Fruit fly (Drosophila melanogaster) whole organism, embryonic: ENCODE measurements around the gene spz5.
A peak's percentile ranks its signal among the peaks of the same experiment; 100 is the strongest.

ENCODE experiments used
- ATbp ChIP-seq: fragments of 200-800 bp; sonication (Bioruptor generic); optimal IDR thresholded peaks from 2 replicates; lab custom pipeline; 2017; ENCODE audit warnings: missing biosample characterization, mild to moderate bottlenecking, missing genetic modification characterization, missing genetic modification reagents
- Asciz ChIP-seq: fragments of 200-800 bp; sonication (Bioruptor generic); optimal IDR thresholded peaks from 2 replicates; lab custom pipeline; 2017; ENCODE audit warnings: missing biosample characterization, mild to moderate bottlenecking, missing genetic modification characterization, missing genetic modification reagents
- Atf6 ChIP-seq: fragments of 200-800 bp; sonication (Bioruptor generic); IDR thresholded peaks from 2 replicates; pipeline ENCODE4 v1.3.6; 2022; ENCODE audit warnings: missing biosample characterization, missing genetic modification characterization
- CG10209 ChIP-seq: fragments of 200-800 bp; sonication (Bioruptor generic); optimal IDR thresholded peaks from 3 replicates; lab custom pipeline; 2017; ENCODE audit warnings: missing biosample characterization, mild to moderate bottlenecking, missing genetic modification characterization, missing genetic modification reagents
- CG10462 ChIP-seq: fragments of 200-800 bp; sonication (Bioruptor generic); optimal IDR thresholded peaks from 2 replicates; lab custom pipeline; 2016; ENCODE audit warnings: missing biosample characterization, missing genetic modification characterization
- CG10979 ChIP-seq: fragments of 200-800 bp; sonication (Bioruptor generic); optimal IDR thresholded peaks from 2 replicates; lab custom pipeline; 2018; ENCODE audit warnings: missing biosample characterization, mild to moderate bottlenecking, missing genetic modification characterization, moderate library complexity
- CG11504 ChIP-seq: fragments of 200-800 bp; sonication (Bioruptor generic); optimal IDR thresholded peaks from 3 replicates; lab custom pipeline; 2019; ENCODE audit warnings: missing biosample characterization, mild to moderate bottlenecking, missing genetic modification characterization, moderate library complexity
- CG12155 ChIP-seq: fragments of 200-800 bp; sonication (Bioruptor generic); optimal IDR thresholded peaks from 3 replicates; lab custom pipeline; 2016; ENCODE audit warnings: missing biosample characterization, missing genetic modification characterization
- CG12391 ChIP-seq: fragments of 200-800 bp; sonication (Bioruptor generic); optimal IDR thresholded peaks from 3 replicates; lab custom pipeline; 2018; ENCODE audit warnings: missing biosample characterization, mild to moderate bottlenecking, missing genetic modification characterization, moderate library complexity
- CG14667 ChIP-seq: fragments of 200-800 bp; sonication (Bioruptor generic); IDR thresholded peaks from 2 replicates; pipeline ENCODE4 v1.3.6; 2022; ENCODE audit warnings: missing biosample characterization, missing genetic modification characterization
- CG14710 ChIP-seq: fragments of 200-800 bp; sonication (Bioruptor generic); optimal IDR thresholded peaks from 3 replicates; lab custom pipeline; 2019; ENCODE audit warnings: missing biosample characterization, mild to moderate bottlenecking, missing genetic modification characterization, moderate library complexity
- CG15269 ChIP-seq: fragments of 200-800 bp; sonication (Bioruptor generic); optimal IDR thresholded peaks from 2 replicates; lab custom pipeline; 2018; ENCODE audit warnings: missing biosample characterization, mild to moderate bottlenecking, missing genetic modification characterization, moderate library complexity
- CG15514 ChIP-seq: fragments of 200-800 bp; sonication (Bioruptor generic); optimal IDR thresholded peaks from 3 replicates; lab custom pipeline; 2017; ENCODE audit warnings: missing biosample characterization, missing genetic modification characterization, mild to moderate bottlenecking, moderate library complexity, missing genetic modification reagents
- CG1647 ChIP-seq: fragments of 200-800 bp; sonication (Bioruptor generic); optimal IDR thresholded peaks from 3 replicates; lab custom pipeline; 2016; ENCODE audit warnings: missing biosample characterization, missing genetic modification characterization
- CG17328 ChIP-seq: fragments of 200-800 bp; sonication (Bioruptor generic); IDR thresholded peaks from 2 replicates; pipeline ENCODE4 v1.3.6; 2022; ENCODE audit warnings: missing biosample characterization, missing genetic modification characterization
- CG2678 ChIP-seq: fragments of 200-800 bp; sonication (Bioruptor generic); optimal IDR thresholded peaks from 3 replicates; lab custom pipeline; 2019; ENCODE audit warnings: missing biosample characterization, mild to moderate bottlenecking, missing genetic modification characterization, moderate library complexity
- CG30403 ChIP-seq: fragments of 200-800 bp; sonication (Bioruptor generic); optimal IDR thresholded peaks from 3 replicates; lab custom pipeline; 2016; ENCODE audit warnings: missing biosample characterization, missing genetic modification characterization
- CG31441 ChIP-seq: fragments of 200-800 bp; sonication (Bioruptor generic); IDR thresholded peaks from 2 replicates; pipeline ENCODE4 v1.3.6; 2022; ENCODE audit warnings: missing biosample characterization, missing genetic modification characterization
- CG5245 ChIP-seq: fragments of 200-800 bp; sonication (Bioruptor generic); optimal IDR thresholded peaks from 3 replicates; lab custom pipeline; 2016; ENCODE audit warnings: missing biosample characterization, missing genetic modification characterization
- CG6654 ChIP-seq: fragments of 200-800 bp; sonication (Bioruptor generic); optimal IDR thresholded peaks from 2 replicates; lab custom pipeline; 2017; ENCODE audit warnings: missing biosample characterization, mild to moderate bottlenecking, missing genetic modification characterization
- CG6765 ChIP-seq: fragments of 200-800 bp; sonication (Bioruptor generic); optimal IDR thresholded peaks from 3 replicates; lab custom pipeline; 2017; ENCODE audit warnings: missing biosample characterization, mild to moderate bottlenecking, missing genetic modification characterization
- CG7372 ChIP-seq: fragments of 200-800 bp; sonication (Bioruptor generic); IDR thresholded peaks from 2 replicates; pipeline ENCODE4 v1.3.6; 2022; ENCODE audit warnings: missing biosample characterization, missing genetic modification characterization
- CG7786 ChIP-seq: fragments of 200-800 bp; sonication (Bioruptor generic); optimal IDR thresholded peaks from 2 replicates; lab custom pipeline; 2016; ENCODE audit warnings: missing biosample characterization, missing genetic modification characterization
- D19A ChIP-seq: fragments of 200-800 bp; optimal IDR thresholded peaks from 3 replicates; lab custom pipeline; 2019; ENCODE audit warnings: missing biosample characterization, mild to moderate bottlenecking, missing genetic modification characterization, moderate library complexity
- Gug ChIP-seq: fragments of 200-800 bp; sonication (Bioruptor generic); IDR thresholded peaks from 4 replicates; pipeline ENCODE4 v1.3.6; 2022; ENCODE audit warnings: missing biosample characterization, missing genetic modification characterization
- MBD-R2 ChIP-seq: fragments of 200-800 bp; sonication (Bioruptor generic); IDR thresholded peaks from 2 replicates; pipeline ENCODE4 v1.3.6; 2022; ENCODE audit warnings: missing biosample characterization, missing genetic modification characterization
- Meics ChIP-seq: fragments of 200-800 bp; sonication (Bioruptor generic); optimal IDR thresholded peaks from 2 replicates; lab custom pipeline; 2017; ENCODE audit warnings: missing biosample characterization, mild to moderate bottlenecking, missing genetic modification characterization
- Mrtf ChIP-seq: fragments of 200-800 bp; sonication (Bioruptor generic); IDR thresholded peaks from 3 replicates; pipeline ENCODE4 v1.3.6; 2022; ENCODE audit warnings: missing biosample characterization, missing genetic modification characterization
- PHDP ChIP-seq: fragments of 200-800 bp; sonication (Bioruptor generic); optimal IDR thresholded peaks from 3 replicates; lab custom pipeline; 2018; ENCODE audit warnings: missing biosample characterization, mild to moderate bottlenecking, missing genetic modification characterization, moderate library complexity
- Rx ChIP-seq: fragments of 200-800 bp; sonication (Bioruptor generic); IDR thresholded peaks from 2 replicates; pipeline ENCODE4 v1.3.6; 2022; ENCODE audit warnings: missing biosample characterization, missing genetic modification characterization
- Sox100B ChIP-seq: fragments of 200-800 bp; sonication (Bioruptor generic); optimal IDR thresholded peaks from 3 replicates; lab custom pipeline; 2018; ENCODE audit warnings: missing biosample characterization, mild to moderate bottlenecking, missing genetic modification characterization
- al ChIP-seq: fragments of 200-800 bp; sonication (Bioruptor generic); IDR thresholded peaks from 2 replicates; pipeline ENCODE4 v1.3.6; 2022; ENCODE audit warnings: missing biosample characterization, missing genetic modification characterization
- chinmo ChIP-seq: fragments of 200-800 bp; sonication (Bioruptor generic); IDR thresholded peaks from 4 replicates; pipeline ENCODE4 v1.3.6; 2022; ENCODE audit warnings: missing biosample characterization, missing genetic modification characterization; ENCODE audit not compliant: partially characterized antibody
- disco-r ChIP-seq: fragments of 200-800 bp; sonication (Bioruptor generic); optimal IDR thresholded peaks from 2 replicates; lab custom pipeline; 2016; ENCODE audit warnings: missing biosample characterization, missing genetic modification characterization
- dpn ChIP-seq, 2 experiments: fragments of 200-800 bp; sonication (Bioruptor generic); optimal IDR thresholded peaks; 3 replicates each; lab custom pipeline; 2016; ENCODE audit warnings: missing biosample characterization in 2 of 2, missing genetic modification characterization in 2 of 2
- gfzf ChIP-seq: fragments of 200-800 bp; sonication (Bioruptor generic); optimal IDR thresholded peaks from 2 replicates; lab custom pipeline; 2016; ENCODE audit warnings: missing biosample characterization, mild to moderate bottlenecking, missing genetic modification characterization, moderate library complexity
- lmd ChIP-seq: fragments of 200-800 bp; sonication (Bioruptor generic); IDR thresholded peaks from 2 replicates; pipeline ENCODE4 v1.3.6; 2022; ENCODE audit warnings: missing biosample characterization, missing genetic modification characterization
- lola ChIP-seq, 3 experiments: fragments of >200 bp in 2 of 3; fragments of 200-800 bp in 1 of 3; sonication (Bioruptor generic) in 1 of 3; optimal IDR thresholded peaks; 2 replicates each; lab custom pipeline; 2017 to 2019; ENCODE audit warnings: missing biosample characterization in 3 of 3, missing genetic modification characterization in 3 of 3, mild to moderate bottlenecking in 1 of 3, moderate library complexity in 1 of 3
- luna ChIP-seq: fragments of 200-800 bp; sonication (Bioruptor generic); optimal IDR thresholded peaks from 2 replicates; lab custom pipeline; 2016; ENCODE audit warnings: missing biosample characterization, missing genetic modification characterization
- mld ChIP-seq: fragments of 200-800 bp; sonication (Bioruptor generic); IDR thresholded peaks from 3 replicates; pipeline ENCODE4 v1.3.6; 2022; ENCODE audit warnings: missing biosample characterization, missing genetic modification characterization; ENCODE audit not compliant: partially characterized antibody
- odd ChIP-seq: fragments of 200-800 bp; sonication (Bioruptor generic); optimal IDR thresholded peaks from 2 replicates; lab custom pipeline; 2017; ENCODE audit warnings: missing biosample characterization, mild to moderate bottlenecking, missing genetic modification characterization
- org-1 ChIP-seq: fragments of 200-800 bp; sonication (Bioruptor generic); optimal IDR thresholded peaks from 2 replicates; lab custom pipeline; 2017; ENCODE audit warnings: missing biosample characterization, missing genetic modification characterization
- prd ChIP-seq, 3 experiments: fragments of >200 bp in 2 of 3; fragments of 200-800 bp in 1 of 3; sonication (Bioruptor generic) in 1 of 3; optimal IDR thresholded peaks in 2 of 3; IDR thresholded peaks in 1 of 3; 2 replicates in 2 of 3; 3 replicates in 1 of 3; pipeline versions ENCODE4 v1.3.6 to Lab custom; 2017 to 2022; ENCODE audit warnings: missing biosample characterization in 1 of 3, missing genetic modification characterization in 1 of 3
- slbo ChIP-seq: fragments of 200-800 bp; sonication (Bioruptor generic); IDR thresholded peaks from 2 replicates; pipeline ENCODE4 v1.3.6; 2022; ENCODE audit warnings: missing biosample characterization, missing genetic modification characterization
- ssp ChIP-seq: fragments of 200-800 bp; sonication (Bioruptor generic); IDR thresholded peaks from 2 replicates; pipeline ENCODE4 v1.3.6; 2022; ENCODE audit warnings: missing biosample characterization, missing genetic modification characterization
- tgo ChIP-seq: fragments of 200-800 bp; sonication (Bioruptor generic); IDR thresholded peaks from 3 replicates; pipeline ENCODE4 v1.3.6; 2022; ENCODE audit warnings: missing biosample characterization, missing genetic modification characterization
- tx ChIP-seq: fragments of 200-800 bp; sonication (Bioruptor generic); optimal IDR thresholded peaks from 2 replicates; lab custom pipeline; 2016; ENCODE audit warnings: missing biosample characterization, missing genetic modification characterization
- yki ChIP-seq: fragments of >200 bp; optimal IDR thresholded peaks from 3 replicates; lab custom pipeline; 2018
- z ChIP-seq: fragments of 200-800 bp; sonication (Bioruptor generic); IDR thresholded peaks from 3 replicates; pipeline ENCODE4 v1.3.6; 2022; ENCODE audit warnings: missing biosample characterization, missing genetic modification characterization
- zen2 ChIP-seq: fragments of 200-800 bp; sonication (Bioruptor generic); IDR thresholded peaks from 3 replicates; pipeline ENCODE4 v1.3.6; 2022; ENCODE audit warnings: missing biosample characterization, missing genetic modification characterization; ENCODE audit not compliant: partially characterized antibody

The spz5 gene

dm6 chr3L:2913291-2913690 lies 21.3 kb upstream of the spz5 start (continued):
- TF ChIP-seq yki (lab: Kevin White, UChicago): no peak
- TF ChIP-seq CG6654 (GFP tag; lab: Kevin White, UChicago): no peak
- TF ChIP-seq CG10209 (GFP tag; lab: Kevin White, UChicago): peak; percentile 30
- peak; percentile 71 for TF ChIP-seq Atf6
- TF ChIP-seq CG2678 (tag; lab: Kevin White, UChicago): peak; percentile 63
- TF ChIP-seq zen2 (GFP tag; lab: Robert Waterston, UW): no peak
- TF ChIP-seq Sox100B: no peak
- peak; percentile 27 to 33 for TF ChIP-seq dpn (GFP tag; optimal IDR thresholded peaks at IDR 0.05; lab: Kevin White, UChicago)
- 0 out of 4 replicates have a peak, but pooled peaks have one; percentile 21 for TF ChIP-seq Gug
- TF ChIP-seq CG5245 (GFP tag; lab: Kevin White, UChicago): no peak
- TF ChIP-seq gfzf (GFP tag; lab: Kevin White, UChicago): no peak
- TF ChIP-seq ATbp (GFP tag; lab: Kevin White, UChicago): peak; percentile 10
- no peak for TF ChIP-seq ssp
- peak; percentile 30; the same call in 1 of the 2 replicates for TF ChIP-seq CG14667 (GFP tag; lab: Robert Waterston, UW)
- TF ChIP-seq Meics: peak; percentile 70
- TF ChIP-seq CG14710 (tag; lab: Kevin White, UChicago): no peak
- TF ChIP-seq z: no peak
- no peak for TF ChIP-seq odd (GFP tag; lab: Kevin White, UChicago)
- peak; percentile 15 for TF ChIP-seq CG7786 (GFP tag; lab: Kevin White, UChicago)
- no peak for TF ChIP-seq CG1647 (GFP tag; lab: Kevin White, UChicago)
- TF ChIP-seq MBD-R2 (GFP tag; lab: Robert Waterston, UW): peak; percentile 27; the same call in 1 of the 2 replicates
- no peak for TF ChIP-seq disco-r
- TF ChIP-seq CG12391 (tag; lab: Kevin White, UChicago): no peak
- no peak for TF ChIP-seq lola (GFP tag; optimal IDR thresholded peaks at IDR 0.05; lab: Kevin White, UChicago)
- TF ChIP-seq prd (optimal IDR thresholded peaks at IDR 0.05; lab: Kevin White, UChicago): no peak
- peak; percentile 54; the same call in 1 of the 3 replicates for TF ChIP-seq prd (GFP tag; IDR thresholded peaks at IDR 0.05; lab: Robert Waterston, UW)
- 0 out of 2 replicates have a peak, but pooled peaks have one; percentile 12 for TF ChIP-seq CG7372 (GFP tag; lab: Robert Waterston, UW)
- peak; percentile 19 for TF ChIP-seq CG6765
- TF ChIP-seq al: no peak
- TF ChIP-seq slbo (GFP tag; lab: Robert Waterston, UW): peak; percentile 65
- peak; percentile 57 for TF ChIP-seq lmd (GFP tag; lab: Robert Waterston, UW)
- no peak for TF ChIP-seq mld (GFP tag; lab: Robert Waterston, UW)
- TF ChIP-seq luna: no peak
- no peak for TF ChIP-seq CG10462 (GFP tag; lab: Kevin White, UChicago)
- TF ChIP-seq tx: no peak
- peak; percentile 50 for TF ChIP-seq CG30403
- TF ChIP-seq D19A: no peak
- no peak for TF ChIP-seq Asciz (GFP tag; lab: Kevin White, UChicago)
- peak; percentile 44 for TF ChIP-seq CG15514 (GFP tag; lab: Kevin White, UChicago)
- peak; percentile 39; the same call in 1 of the 3 replicates for TF ChIP-seq tgo (GFP tag; lab: Robert Waterston, UW)
- TF ChIP-seq chinmo (GFP tag; lab: Robert Waterston, UW): no peak
- TF ChIP-seq Rx (GFP tag; lab: Robert Waterston, UW): no peak
- peak; percentile 37; the same call in 1 of the 3 replicates for TF ChIP-seq Mrtf
- peak; percentile 10 for TF ChIP-seq org-1 (GFP tag; lab: Kevin White, UChicago)
- TF ChIP-seq CG31441 (GFP tag; lab: Robert Waterston, UW): peak; percentile 38; the same call in 1 of the 2 replicates
- peak; percentile 7 for TF ChIP-seq CG12155 (GFP tag; lab: Kevin White, UChicago)
- peak; percentile 63 for TF ChIP-seq CG11504 (tag; lab: Kevin White, UChicago)
- TF ChIP-seq PHDP (tag; lab: Kevin White, UChicago): peak; percentile 35
- no peak for TF ChIP-seq CG10979 (tag; lab: Kevin White, UChicago)
- peak; percentile 55 for TF ChIP-seq CG15269 (tag; lab: Kevin White, UChicago)
- 0 out of 2 replicates have a peak, but pooled peaks have one; percentile 29 for TF ChIP-seq CG17328 (GFP tag; lab: Robert Waterston, UW)
